Comparison of ENCODE assay signal across 4 worm cellular contexts in the genomic region with DNA sequence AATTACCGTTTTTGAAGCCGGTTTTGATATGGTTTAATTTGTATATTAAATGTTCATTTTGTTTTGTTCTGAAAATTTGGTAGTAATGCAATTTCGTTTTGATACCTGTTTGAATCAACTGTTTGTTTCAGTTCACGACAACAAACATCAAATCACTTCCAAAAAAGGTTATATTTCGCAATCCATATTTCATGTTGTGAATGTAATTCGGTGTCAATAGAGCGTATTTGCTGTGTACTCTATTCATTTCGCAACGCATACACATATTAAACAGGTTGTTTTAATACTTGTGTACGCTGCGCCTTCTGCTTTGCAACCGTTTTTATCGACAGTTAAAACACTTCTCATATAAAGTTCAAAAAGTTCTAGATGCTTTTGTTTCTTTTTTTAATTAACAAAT.
TF ChIP-seq lines count a peak whose summit lies in the region.

No protein-coding gene starts in this region.

TF ChIP-seq in whole organism, L1 larva, 84 proteins besides CTCF, POLR2A, EP300 and RAD21 (continued from another document and continues in another):
- TF ChIP-seq rnt-1 (tag; optimal IDR thresholded peaks at IDR 0.05; lab: Kevin White, UChicago) (no peak), ceh-8 (GFP tag; optimal IDR thresholded peaks at IDR 0.05; lab: Kevin White, UChicago) (no peak), fkh-10 (GFP tag; optimal IDR thresholded peaks at IDR 0.05; lab: Kevin White, UChicago) (no peak), ceh-63 (GFP tag; optimal IDR thresholded peaks at IDR 0.05; lab: Kevin White, UChicago) (no peak), vab-15 (tag; optimal IDR thresholded peaks at IDR 0.05; lab: Kevin White, UChicago) (peak; percentile 52), ama-1 (optimal IDR thresholded peaks at IDR 0.05; lab: Kevin White, UChicago) (no peak), snpc-4 (tag; optimal IDR thresholded peaks at IDR 0.05; lab: Kevin White, UChicago) (peak; percentile 51), hlh-4 (tag; optimal IDR thresholded peaks at IDR 0.05; lab: Kevin White, UChicago) (no peak), mdl-1 (tag; optimal IDR thresholded peaks at IDR 0.05; lab: Kevin White, UChicago) (peak in 1 of 2 experiments; percentile 12), grh-1 (GFP tag; IDR thresholded peaks at IDR 0.05; lab: Robert Waterston, UW) (no peak), C16A3.4 (tag; optimal IDR thresholded peaks at IDR 0.05; lab: Kevin White, UChicago) (peak; percentile 74), snu-23 (GFP tag; optimal IDR thresholded peaks at IDR 0.05; lab: Kevin White, UChicago) (peak; percentile 69), tlp-1 (tag; optimal IDR thresholded peaks at IDR 0.05; lab: Kevin White, UChicago) (no peak), nhr-20 (tag; optimal IDR thresholded peaks at IDR 0.05; lab: Kevin White, UChicago) (peak; percentile 49), mef-2 (tag; optimal IDR thresholded peaks at IDR 0.05; lab: Kevin White, UChicago) (no peak), elt-3 (tag; optimal IDR thresholded peaks at IDR 0.05; lab: Kevin White, UChicago) (peak in 2 of 6 experiments; percentile 60 to 70), swsn-7 (tag; optimal IDR thresholded peaks at IDR 0.05; lab: Kevin White, UChicago) (peak; percentile 48), sup-37 (GFP tag; optimal IDR thresholded peaks at IDR 0.05; lab: Kevin White, UChicago) (no peak), tbx-2 (tag; optimal IDR thresholded peaks at IDR 0.05; lab: Kevin White, UChicago) (no peak), efl-1 (optimal IDR thresholded peaks at IDR 0.05; lab: Kevin White, UChicago) (peak in 1 of 2 experiments; percentile 69), efl-1 (GFP tag; optimal IDR thresholded peaks at IDR 0.05 in 1 of 2; lab: Kevin White, UChicago) (peak; percentile 51 to 91), sox-4 (tag; optimal IDR thresholded peaks at IDR 0.05; lab: Kevin White, UChicago) (no peak), isw-1 (GFP tag; IDR thresholded peaks at IDR 0.05; lab: Robert Waterston, UW) (peak; percentile 21; the same call in 1 of the 2 replicates), nhr-47 (tag; optimal IDR thresholded peaks at IDR 0.05; lab: Kevin White, UChicago) (peak; percentile 59), lin-39 (tag; optimal IDR thresholded peaks at IDR 0.05; lab: Kevin White, UChicago) (no peak), ztf-4 (tag; optimal IDR thresholded peaks at IDR 0.05; lab: Kevin White, UChicago) (no peak), hlh-17 (GFP tag; optimal IDR thresholded peaks at IDR 0.05; lab: Kevin White, UChicago; ENCODE audit: borderline replicate concordance) (no peak), fkh-8 (tag; optimal IDR thresholded peaks at IDR 0.05; lab: Kevin White, UChicago) (peak; percentile 46), nhr-12 (tag; optimal IDR thresholded peaks at IDR 0.05; lab: Kevin White, UChicago) (no peak), aha-1 (tag; optimal IDR thresholded peaks at IDR 0.05; lab: Kevin White, UChicago) (no peak), ces-1 (GFP tag; optimal IDR thresholded peaks at IDR 0.05; lab: Kevin White, UChicago) (no peak), jun-1 (tag; optimal IDR thresholded peaks at IDR 0.05; lab: Kevin White, UChicago) (peak; percentile 79)

TF ChIP-seq in whole organism, L2 larva, 48 proteins besides CTCF, POLR2A, EP300 and RAD21 (continued from another document):
- TF ChIP-seq nhr-23 (tag; optimal IDR thresholded peaks at IDR 0.05; lab: Kevin White, UChicago) (no peak), sem-4 (tag; optimal IDR thresholded peaks at IDR 0.05; lab: Kevin White, UChicago) (peak; percentile 25), crh-2 (tag; optimal IDR thresholded peaks at IDR 0.05; lab: Kevin White, UChicago) (peak; percentile 77), fos-1 (tag; optimal IDR thresholded peaks at IDR 0.05; lab: Kevin White, UChicago) (peak; percentile 73), nhr-21 (tag; optimal IDR thresholded peaks at IDR 0.05; lab: Kevin White, UChicago) (peak; percentile 38), ceh-16 (tag; optimal IDR thresholded peaks at IDR 0.05; lab: Kevin White, UChicago) (no peak), lsy-2 (tag; optimal IDR thresholded peaks at IDR 0.05; lab: Kevin White, UChicago) (peak; percentile 37 to 62), gmeb-1 (tag; optimal IDR thresholded peaks at IDR 0.05; lab: Kevin White, UChicago) (peak; percentile 22), sma-9 (GFP tag; optimal IDR thresholded peaks at IDR 0.05; lab: Kevin White, UChicago) (peak; percentile 78), sma-9 (tag; optimal IDR thresholded peaks at IDR 0.05; lab: Kevin White, UChicago) (no peak), nhr-237 (tag; optimal IDR thresholded peaks at IDR 0.05; lab: Kevin White, UChicago) (no peak), sma-3 (GFP tag; optimal IDR thresholded peaks at IDR 0.05; lab: Kevin White, UChicago) (peak; percentile 54), nhr-25 (tag; optimal IDR thresholded peaks at IDR 0.05; lab: Kevin White, UChicago) (peak; percentile 82), ceh-82 (tag; optimal IDR thresholded peaks at IDR 0.05; lab: Kevin White, UChicago) (peak; percentile 29), C34F6.9 (tag; optimal IDR thresholded peaks at IDR 0.05; lab: Kevin White, UChicago) (peak; percentile 92)

TF ChIP-seq in whole organism, L3 larva, 47 proteins besides CTCF, POLR2A, EP300 and RAD21 (continued from another document):
- TF ChIP-seq skn-1 (tag; optimal IDR thresholded peaks at IDR 0.05; lab: Kevin White, UChicago), result peak; percentile 52
- no peak for TF ChIP-seq jun-1 (tag; optimal IDR thresholded peaks at IDR 0.05; lab: Kevin White, UChicago)
- TF ChIP-seq daf-12 (tag; optimal IDR thresholded peaks at IDR 0.05; lab: Kevin White, UChicago), result no peak
- TF ChIP-seq nhr-43 (tag; optimal IDR thresholded peaks at IDR 0.05; lab: Kevin White, UChicago; ENCODE audit: poor library complexity, severe bottlenecking), result peak; percentile 29
- TF ChIP-seq pqm-1 (tag; optimal IDR thresholded peaks at IDR 0.05; lab: Kevin White, UChicago), result peak; percentile 8
- peak; percentile 90 for TF ChIP-seq nhr-23 (tag; optimal IDR thresholded peaks at IDR 0.05; lab: Kevin White, UChicago)
- no peak for TF ChIP-seq unc-62 (GFP tag; optimal IDR thresholded peaks at IDR 0.05; lab: Kevin White, UChicago)
- TF ChIP-seq ceh-28 (tag; optimal IDR thresholded peaks at IDR 0.05; lab: Kevin White, UChicago), result no peak
- no peak for TF ChIP-seq nhr-12 (tag; optimal IDR thresholded peaks at IDR 0.05; lab: Kevin White, UChicago)
- peak in 1 of 3 experiments; percentile 73 for TF ChIP-seq elt-3 (tag; optimal IDR thresholded peaks at IDR 0.05; lab: Kevin White, UChicago)
- peak; percentile 20 for TF ChIP-seq nhr-76 (tag; optimal IDR thresholded peaks at IDR 0.05; lab: Kevin White, UChicago)
- no peak for TF ChIP-seq lsy-12 (tag; optimal IDR thresholded peaks at IDR 0.05; lab: Kevin White, UChicago)
- no peak for TF ChIP-seq nhr-11 (tag; optimal IDR thresholded peaks at IDR 0.05; lab: Kevin White, UChicago)
- TF ChIP-seq fkh-10 (GFP tag; optimal IDR thresholded peaks at IDR 0.05; lab: Kevin White, UChicago), result no peak
- TF ChIP-seq ZK546.5 (tag; optimal IDR thresholded peaks at IDR 0.05; lab: Kevin White, UChicago), result no peak
- TF ChIP-seq egl-27 (tag; optimal IDR thresholded peaks at IDR 0.05; lab: Kevin White, UChicago), result peak; percentile 37
- no peak for TF ChIP-seq fkh-2 (tag; optimal IDR thresholded peaks at IDR 0.05; lab: Kevin White, UChicago)
- peak; percentile 35 for TF ChIP-seq nfya-1 (tag; optimal IDR thresholded peaks at IDR 0.05; lab: Kevin White, UChicago; ENCODE audit: insufficient read depth)
- no peak for TF ChIP-seq lin-39 (tag; optimal IDR thresholded peaks at IDR 0.05; lab: Kevin White, UChicago)
- no peak for TF ChIP-seq ztf-4 (tag; optimal IDR thresholded peaks at IDR 0.05; lab: Kevin White, UChicago)
- no peak for TF ChIP-seq nhr-237 (tag; optimal IDR thresholded peaks at IDR 0.05; lab: Kevin White, UChicago)
- no peak for TF ChIP-seq eor-1 (tag; optimal IDR thresholded peaks at IDR 0.05; lab: Kevin White, UChicago)
- no peak for TF ChIP-seq ceh-82 (tag; optimal IDR thresholded peaks at IDR 0.05; lab: Kevin White, UChicago)
- TF ChIP-seq ama-1 (optimal IDR thresholded peaks at IDR 0.05; lab: Kevin White, UChicago), result no peak
- TF ChIP-seq snpc-4 (tag; optimal IDR thresholded peaks at IDR 0.05; lab: Kevin White, UChicago), result peak; percentile 44
- TF ChIP-seq egl-5 (tag; optimal IDR thresholded peaks at IDR 0.05; lab: Kevin White, UChicago), result no peak
- TF ChIP-seq ceh-16 (tag; optimal IDR thresholded peaks at IDR 0.05; lab: Kevin White, UChicago), result no peak
- TF ChIP-seq nhr-67 (tag; optimal IDR thresholded peaks at IDR 0.05; lab: Kevin White, UChicago), result no peak
- TF ChIP-seq unc-39 (tag; optimal IDR thresholded peaks at IDR 0.05; lab: Kevin White, UChicago), result no peak
- TF ChIP-seq nhr-28 (tag; optimal IDR thresholded peaks at IDR 0.05; lab: Kevin White, UChicago), result no peak
- no peak for TF ChIP-seq ztf-11 (tag; optimal IDR thresholded peaks at IDR 0.05; lab: Kevin White, UChicago)
- no peak for TF ChIP-seq zag-1 (tag; optimal IDR thresholded peaks at IDR 0.05; lab: Kevin White, UChicago)
- TF ChIP-seq R02D3.7 (tag; optimal IDR thresholded peaks at IDR 0.05; lab: Kevin White, UChicago), result peak; percentile 41
- peak; percentile 95 for TF ChIP-seq nhr-25 (tag; optimal IDR thresholded peaks at IDR 0.05; lab: Kevin White, UChicago)
- TF ChIP-seq hmg-11 (tag; optimal IDR thresholded peaks at IDR 0.05; lab: Kevin White, UChicago), result no peak
TF ChIP-seq in whole organism, L3 larva: peak in this region for 14.

TF ChIP-seq in whole organism, L4 larva, 104 proteins besides CTCF, POLR2A, EP300 and RAD21 (continued from another document and continues in another):
- TF ChIP-seq spr-3 (GFP tag; optimal IDR thresholded peaks at IDR 0.05; lab: Kevin White, UChicago) (no peak), hlh-30 (tag; optimal IDR thresholded peaks at IDR 0.05; lab: Kevin White, UChicago; ENCODE audit: insufficient read depth) (no peak), nhr-42 (GFP tag; IDR thresholded peaks at IDR 0.05; lab: Robert Waterston, UW) (no peak), aly-2 (tag; optimal IDR thresholded peaks at IDR 0.05; lab: Kevin White, UChicago) (no peak), fkh-10 (GFP tag; optimal IDR thresholded peaks at IDR 0.05; lab: Kevin White, UChicago) (no peak), dve-1 (tag; optimal IDR thresholded peaks at IDR 0.05; lab: Kevin White, UChicago; ENCODE audit: insufficient read depth) (peak; percentile 56), ceh-28 (tag; optimal IDR thresholded peaks at IDR 0.05; lab: Kevin White, UChicago) (no peak), zip-11 (GFP tag; IDR thresholded peaks at IDR 0.05; lab: Robert Waterston, UW) (no peak), daf-16 (GFP tag; optimal IDR thresholded peaks at IDR 0.05; lab: Kevin White, UChicago) (no peak), daf-16 (tag; optimal IDR thresholded peaks at IDR 0.05; lab: Kevin White, UChicago) (peak; percentile 88), php-3 (GFP tag; IDR thresholded peaks at IDR 0.05; lab: Robert Waterston, UW) (no peak), hlh-11 (tag; optimal IDR thresholded peaks at IDR 0.05; lab: Kevin White, UChicago) (peak; percentile 30), mdl-1 (tag; optimal IDR thresholded peaks at IDR 0.05; lab: Kevin White, UChicago) (no peak), zag-1 (tag; optimal IDR thresholded peaks at IDR 0.05; lab: Kevin White, UChicago) (no peak), nhr-25 (tag; optimal IDR thresholded peaks at IDR 0.05; lab: Kevin White, UChicago; ENCODE audit: borderline replicate concordance, insufficient read depth) (peak; percentile 42), jun-1 (tag; optimal IDR thresholded peaks at IDR 0.05; lab: Kevin White, UChicago) (no peak), nhr-102 (tag; optimal IDR thresholded peaks at IDR 0.05; lab: Kevin White, UChicago) (no peak), daf-8 (GFP tag; IDR thresholded peaks at IDR 0.05; lab: Robert Waterston, UW) (no peak), nhr-76 (tag; optimal IDR thresholded peaks at IDR 0.05; lab: Kevin White, UChicago) (no peak), ztf-11 (tag; optimal IDR thresholded peaks at IDR 0.05; lab: Kevin White, UChicago) (no peak), aha-1 (tag; lab: Kevin White, UChicago) (peak; percentile 96), nhr-77 (tag; optimal IDR thresholded peaks at IDR 0.05; lab: Kevin White, UChicago) (peak; percentile 91), mdt-29 (GFP tag; IDR thresholded peaks at IDR 0.05; lab: Robert Waterston, UW) (no peak), saeg-2 (GFP tag; IDR thresholded peaks at IDR 0.05; lab: Robert Waterston, UW) (no peak), lin-15B (tag; optimal IDR thresholded peaks at IDR 0.05; lab: Kevin White, UChicago) (no peak), lir-3 (tag; optimal IDR thresholded peaks at IDR 0.05; lab: Kevin White, UChicago) (no peak), ceh-82 (tag; optimal IDR thresholded peaks at IDR 0.05; lab: Kevin White, UChicago) (no peak), dpl-1 (GFP tag; optimal IDR thresholded peaks at IDR 0.05; lab: Kevin White, UChicago) (peak; percentile 23), nhr-41 (GFP tag; IDR thresholded peaks at IDR 0.05; lab: Robert Waterston, UW) (no peak), egl-43 (GFP tag; IDR thresholded peaks at IDR 0.05; lab: Robert Waterston, UW) (no peak), nhr-28 (tag; optimal IDR thresholded peaks at IDR 0.05; lab: Kevin White, UChicago) (peak; percentile 76), lsy-2 (tag; optimal IDR thresholded peaks at IDR 0.05; lab: Kevin White, UChicago) (peak; percentile 28 to 87), egl-27 (tag; optimal IDR thresholded peaks at IDR 0.05; lab: Kevin White, UChicago) (no peak), rbr-2 (tag; optimal IDR thresholded peaks at IDR 0.05; lab: Kevin White, UChicago) (peak; percentile 5), nhr-6 (tag; optimal IDR thresholded peaks at IDR 0.05; lab: Kevin White, UChicago) (no peak), D1046.2 (GFP tag; IDR thresholded peaks at IDR 0.05; lab: Robert Waterston, UW) (no peak), skn-1 (tag; optimal IDR thresholded peaks at IDR 0.05; lab: Kevin White, UChicago) (no peak), ZK337.2 (GFP tag; IDR thresholded peaks at IDR 0.05; lab: Robert Waterston, UW) (no peak), snpc-1.2 (GFP tag; IDR thresholded peaks at IDR 0.05; lab: Robert Waterston, UW) (no peak), ama-1 (optimal IDR thresholded peaks at IDR 0.05; lab: Kevin White, UChicago) (no peak), madf-5 (GFP tag; IDR thresholded peaks at IDR 0.05; lab: Robert Waterston, UW) (no peak), pha-4 (GFP tag; IDR thresholded peaks at IDR 0.05; lab: Robert Waterston, UW) (no peak), pha-4 (tag; optimal IDR thresholded peaks at IDR 0.05; lab: Kevin White, UChicago) (peak; percentile 71), lim-7 (GFP tag; IDR thresholded peaks at IDR 0.05; lab: Robert Waterston, UW) (no peak), T20F7.1 (GFP tag; optimal IDR thresholded peaks at IDR 0.05; lab: Kevin White, UChicago) (peak; percentile 62), ctbp-1 (GFP tag; IDR thresholded peaks at IDR 0.05; lab: Robert Waterston, UW) (no peak), ztf-7 (tag; optimal IDR thresholded peaks at IDR 0.05; lab: Kevin White, UChicago) (peak; percentile 59), ceh-32 (tag; optimal IDR thresholded peaks at IDR 0.05; lab: Kevin White, UChicago; ENCODE audit: poor library complexity) (no peak), F49E8.2 (tag; optimal IDR thresholded peaks at IDR 0.05; lab: Kevin White, UChicago; ENCODE audit: borderline replicate concordance) (no peak), lin-39 (tag; optimal IDR thresholded peaks at IDR 0.05; lab: Kevin White, UChicago) (no peak), duxl-1 (tag; optimal IDR thresholded peaks at IDR 0.05; lab: Kevin White, UChicago; ENCODE audit: poor library complexity) (no peak), T26A8.4 (GFP tag; IDR thresholded peaks at IDR 0.05; lab: Robert Waterston, UW) (no peak), dmd-8 (GFP tag; IDR thresholded peaks at IDR 0.05; lab: Robert Waterston, UW) (no peak), zip-2 (tag; optimal IDR thresholded peaks at IDR 0.05; lab: Kevin White, UChicago) (peak; percentile 7), ZK546.5 (tag; optimal IDR thresholded peaks at IDR 0.05; lab: Kevin White, UChicago) (no peak), daf-12 (tag; optimal IDR thresholded peaks at IDR 0.05; lab: Kevin White, UChicago) (no peak), ces-1 (GFP tag; optimal IDR thresholded peaks at IDR 0.05; lab: Kevin White, UChicago) (no peak), F37D6.2 (tag; optimal IDR thresholded peaks at IDR 0.05; lab: Kevin White, UChicago) (no peak), nhr-10 (tag; optimal IDR thresholded peaks at IDR 0.05; lab: Kevin White, UChicago) (no peak), gei-8 (GFP tag; optimal IDR thresholded peaks at IDR 0.05; lab: Kevin White, UChicago) (no peak)
